Fruit fly (Drosophila melanogaster) S2 (cell line): Measurements from ENCODE around the gene bsh.

Source experiments
- CG8478 ChIP-seq: fragments of >200 bp; optimal IDR thresholded peaks from 2 replicates; lab custom pipeline; 2018
- CTCF ChIP-seq, 2 experiments: fragments of >200 bp; optimal IDR thresholded peaks; 2 replicates each; lab custom pipeline; 2018

The bsh gene

DNA sequence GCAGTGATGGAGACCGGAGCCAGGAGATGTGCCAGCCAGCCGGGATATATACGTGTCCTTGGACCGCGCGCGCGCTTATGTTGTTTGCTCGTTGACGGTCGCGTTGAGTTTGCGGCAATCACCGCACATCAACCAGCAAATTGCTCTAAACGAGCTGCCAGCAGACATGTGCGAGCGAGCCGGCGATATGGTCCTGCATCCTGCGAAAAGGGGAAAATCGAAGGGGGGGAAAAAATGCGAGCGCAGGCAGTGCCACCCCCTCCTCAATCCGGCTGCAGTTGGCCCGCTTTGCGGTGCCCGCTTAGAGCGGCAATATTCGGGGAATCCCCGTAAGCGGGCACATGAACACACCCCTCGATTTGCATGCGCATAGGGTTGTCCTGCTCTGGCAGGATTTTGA lies at the start of gene bsh:
TSS of gene bsh (minus strand) at position 101 of the 400 bp plus-strand sequence.
- no peak for TF ChIP-seq CG8478 (lab: Kevin White, UChicago)
- no peak for TF ChIP-seq CTCF (optimal IDR thresholded peaks at IDR 0.05; lab: Kevin White, UChicago)

DNA sequence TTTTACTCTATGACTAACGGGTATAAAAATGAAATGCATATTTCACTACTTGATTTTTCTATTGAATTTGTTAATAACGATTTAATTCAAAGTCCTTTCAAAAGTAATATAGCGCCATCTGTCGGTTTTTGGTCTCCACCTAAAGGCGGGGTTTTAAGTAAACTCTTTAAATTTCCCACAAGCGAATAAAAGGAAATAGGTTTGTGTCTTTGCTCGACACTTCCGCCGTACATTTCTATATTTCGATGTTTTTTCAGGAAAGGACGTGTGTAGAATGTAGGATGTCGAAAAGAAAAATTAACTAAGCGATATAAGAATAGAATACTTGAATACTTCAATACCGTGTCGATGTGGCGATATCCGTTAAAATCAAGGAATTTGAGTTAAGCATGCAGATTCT lies 48.3 kb upstream of the bsh start:
- TF ChIP-seq CG8478 (lab: Kevin White, UChicago) (no peak), CTCF (optimal IDR thresholded peaks at IDR 0.05; lab: Kevin White, UChicago) (peak; percentile 92 to 94)

DNA sequence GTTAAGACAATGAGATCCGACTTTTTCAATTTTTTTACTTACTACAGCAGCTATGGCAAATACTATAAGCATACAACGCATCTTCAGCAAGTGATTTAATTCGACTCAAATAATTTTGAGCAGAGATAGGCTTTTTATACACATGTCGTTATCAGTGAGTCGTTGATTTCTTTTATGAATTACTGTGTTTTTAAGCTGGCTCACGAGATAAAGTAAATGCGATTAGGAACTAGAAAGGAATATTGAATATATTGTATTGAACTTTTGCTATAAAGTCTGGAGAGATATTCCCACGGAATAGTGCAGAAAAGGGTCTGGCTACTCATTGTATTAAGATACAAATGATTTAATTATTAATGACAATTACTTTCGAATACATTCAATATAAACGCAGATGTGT lies 45.6 kb upstream of the bsh start, which contains the start of gene CG13962:
TSS of gene CG13962 (minus strand) at position 101 of the 400 bp plus-strand sequence.
- no peak for TF ChIP-seq CTCF (optimal IDR thresholded peaks at IDR 0.05; lab: Kevin White, UChicago)
- no peak for TF ChIP-seq CG8478 (lab: Kevin White, UChicago)

DNA sequence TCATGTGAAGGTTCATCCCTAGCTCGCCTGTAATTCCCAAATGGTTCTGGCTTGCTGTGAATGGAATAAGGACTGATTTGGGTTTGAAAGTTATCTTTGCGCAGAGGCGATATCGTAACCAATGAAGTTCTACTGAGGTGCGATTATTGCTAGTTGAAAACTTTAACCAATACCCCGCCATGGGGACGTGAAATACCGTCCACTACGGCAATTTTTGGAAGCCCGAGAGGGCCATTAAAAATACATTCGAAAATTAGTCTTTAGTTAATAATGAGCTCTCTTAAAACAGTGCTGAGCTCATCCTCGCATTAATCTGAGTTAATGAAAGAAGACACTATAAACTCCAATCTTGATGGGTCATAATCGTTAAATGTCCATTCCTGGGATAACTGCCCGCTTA lies 41.8 kb upstream of the bsh start:
- TF ChIP-seq CG8478 (lab: Kevin White, UChicago) (no peak), CTCF (optimal IDR thresholded peaks at IDR 0.05; lab: Kevin White, UChicago) (no peak)

DNA sequence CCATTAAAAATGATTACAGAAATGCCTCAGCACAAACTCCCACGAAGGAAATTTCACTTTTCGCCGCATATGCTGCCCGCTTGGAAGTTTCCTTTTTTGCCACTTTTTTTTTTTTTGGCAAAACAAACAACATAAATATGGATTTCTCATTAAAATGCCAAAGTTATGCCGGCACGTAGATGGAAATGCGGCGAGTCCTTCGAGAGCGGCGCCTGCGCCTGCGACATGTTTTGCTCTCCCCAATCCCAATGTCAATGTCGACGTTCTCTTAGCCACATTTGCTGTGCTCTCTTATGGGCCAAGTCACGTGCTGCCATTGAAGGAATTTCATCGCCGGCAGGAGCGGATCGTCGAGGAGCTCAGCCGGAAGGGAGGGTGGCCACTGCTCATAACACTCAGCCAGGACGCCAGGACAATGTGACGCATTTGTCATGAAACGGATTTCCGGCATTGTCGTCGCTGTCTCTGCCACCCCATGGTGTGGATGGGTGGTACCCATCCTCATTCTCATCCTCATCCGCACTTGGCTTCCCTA lies 40.7 kb upstream of the bsh start:
- TF ChIP-seq CG8478 (lab: Kevin White, UChicago) (no peak), CTCF (optimal IDR thresholded peaks at IDR 0.05; lab: Kevin White, UChicago) (no peak)

DNA sequence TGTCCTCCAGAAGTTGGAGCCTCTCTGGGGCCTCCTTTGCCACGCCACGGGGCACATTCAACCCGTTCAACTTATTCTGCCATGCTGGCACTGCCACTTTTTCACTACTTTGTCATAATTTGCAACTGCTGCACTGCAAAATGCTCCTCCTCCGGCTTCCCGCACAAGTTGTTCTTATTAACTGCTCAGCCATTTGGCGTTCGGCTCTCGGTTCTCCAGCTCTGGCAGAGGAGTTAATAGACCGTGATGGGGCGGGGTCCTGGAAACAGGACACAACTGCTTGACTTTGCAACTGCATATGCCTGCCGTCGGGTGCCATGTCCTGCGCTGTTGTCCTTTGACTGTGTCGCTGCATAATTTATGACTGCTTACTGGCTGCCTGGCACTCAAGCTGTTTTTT lies 36.1 kb upstream of the bsh start:
- no peak for TF ChIP-seq CTCF (optimal IDR thresholded peaks at IDR 0.05; lab: Kevin White, UChicago)
- TF ChIP-seq CG8478 (lab: Kevin White, UChicago), result no peak

DNA sequence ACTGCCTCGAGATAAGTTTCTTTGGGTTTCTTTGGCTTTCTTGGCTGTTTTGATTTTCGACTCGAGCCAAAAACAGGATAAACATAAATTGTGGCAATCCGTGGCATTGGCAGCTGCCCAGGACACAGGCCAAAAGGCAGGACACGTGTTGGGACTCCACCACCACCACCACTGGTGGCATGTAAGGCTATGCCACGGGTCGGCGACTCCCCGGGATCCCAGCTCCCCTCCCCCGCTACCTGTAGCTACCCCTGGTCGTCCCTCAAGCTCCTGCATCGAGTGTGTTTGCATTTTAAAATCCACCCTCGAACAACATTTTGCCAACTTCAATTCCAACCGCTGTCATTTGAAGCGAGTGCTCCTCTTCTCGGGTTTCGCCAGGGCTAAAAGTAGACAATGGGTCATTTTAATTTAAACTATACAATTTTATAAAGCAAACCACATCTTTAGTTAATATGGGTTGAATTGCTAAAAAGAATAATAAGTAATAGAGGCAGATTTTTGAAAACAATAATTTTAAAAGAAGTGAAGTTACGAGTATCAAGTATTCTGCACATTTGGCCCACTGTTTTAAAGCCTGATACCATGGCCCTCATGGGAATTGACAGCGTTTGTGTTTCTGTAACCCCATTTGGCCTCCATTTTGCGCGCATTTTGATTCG lies 33.2 kb upstream of the bsh start:
- TF ChIP-seq CTCF (optimal IDR thresholded peaks at IDR 0.05; lab: Kevin White, UChicago), result no peak
- TF ChIP-seq CG8478 (lab: Kevin White, UChicago), result no peak

DNA sequence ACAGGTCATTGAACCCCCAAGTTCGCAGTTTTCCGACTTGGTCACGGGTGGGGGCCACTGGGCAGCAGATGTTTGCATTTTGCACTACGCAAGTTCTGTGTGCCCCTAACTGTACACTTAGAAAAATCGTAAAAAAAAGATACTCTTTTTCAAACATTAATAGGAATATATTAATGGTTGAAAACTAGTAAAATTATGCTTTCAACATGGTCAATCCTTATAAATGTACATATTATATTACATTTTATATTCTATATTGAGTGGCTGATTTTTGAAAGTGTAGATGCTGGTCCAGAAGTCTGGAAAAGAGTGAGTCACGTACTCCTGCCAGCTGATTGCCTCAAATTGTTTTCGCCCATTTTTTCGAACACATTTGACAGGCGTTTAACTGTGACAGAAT lies 31.8 kb upstream of the bsh start:
- TF ChIP-seq CG8478 (lab: Kevin White, UChicago) (no peak), CTCF (optimal IDR thresholded peaks at IDR 0.05; lab: Kevin White, UChicago) (no peak)

DNA sequence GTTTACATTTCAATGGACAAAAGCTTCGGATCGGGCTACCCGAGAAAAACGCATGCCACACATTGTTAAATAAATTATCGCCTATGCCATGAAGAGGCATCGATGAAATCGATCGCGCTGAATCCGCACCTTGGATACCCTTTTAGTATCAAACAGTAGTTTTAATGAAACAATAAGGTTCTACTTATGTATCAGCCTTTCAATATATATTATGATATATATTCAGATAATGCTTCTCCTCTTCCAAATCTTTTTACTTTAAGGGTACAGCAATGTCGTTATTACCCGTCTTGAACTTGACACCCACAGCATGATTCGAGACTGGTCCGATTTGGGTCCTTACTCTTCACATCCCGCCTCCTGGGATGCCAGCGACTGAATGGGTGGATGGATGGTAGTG lies 31.1 kb upstream of the bsh start:
- TF ChIP-seq CG8478 (lab: Kevin White, UChicago), result no peak

DNA sequence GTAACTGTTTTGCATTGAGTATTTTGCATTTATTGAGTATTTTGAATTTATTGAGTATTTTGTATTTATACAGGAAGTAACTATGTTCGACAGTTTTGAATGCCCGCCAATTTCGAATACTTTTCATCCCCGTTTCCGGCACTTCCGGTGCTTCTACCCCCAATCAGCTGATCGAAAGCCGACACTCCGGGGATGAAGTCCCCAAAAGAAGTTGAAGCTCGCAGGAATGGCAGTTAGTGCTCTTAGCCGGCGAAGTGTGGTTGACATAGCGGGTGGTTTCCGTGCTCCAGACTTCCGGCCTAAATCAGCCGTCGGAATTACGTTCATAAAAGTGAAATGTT lies 27.2 kb upstream of the bsh start, which contains the start of gene sick:
TSS of gene sick (plus strand) at position 255 of the 341 bp plus-strand sequence.
- TF ChIP-seq CTCF (optimal IDR thresholded peaks at IDR 0.05; lab: Kevin White, UChicago) (no peak), CG8478 (lab: Kevin White, UChicago) (no peak)

DNA sequence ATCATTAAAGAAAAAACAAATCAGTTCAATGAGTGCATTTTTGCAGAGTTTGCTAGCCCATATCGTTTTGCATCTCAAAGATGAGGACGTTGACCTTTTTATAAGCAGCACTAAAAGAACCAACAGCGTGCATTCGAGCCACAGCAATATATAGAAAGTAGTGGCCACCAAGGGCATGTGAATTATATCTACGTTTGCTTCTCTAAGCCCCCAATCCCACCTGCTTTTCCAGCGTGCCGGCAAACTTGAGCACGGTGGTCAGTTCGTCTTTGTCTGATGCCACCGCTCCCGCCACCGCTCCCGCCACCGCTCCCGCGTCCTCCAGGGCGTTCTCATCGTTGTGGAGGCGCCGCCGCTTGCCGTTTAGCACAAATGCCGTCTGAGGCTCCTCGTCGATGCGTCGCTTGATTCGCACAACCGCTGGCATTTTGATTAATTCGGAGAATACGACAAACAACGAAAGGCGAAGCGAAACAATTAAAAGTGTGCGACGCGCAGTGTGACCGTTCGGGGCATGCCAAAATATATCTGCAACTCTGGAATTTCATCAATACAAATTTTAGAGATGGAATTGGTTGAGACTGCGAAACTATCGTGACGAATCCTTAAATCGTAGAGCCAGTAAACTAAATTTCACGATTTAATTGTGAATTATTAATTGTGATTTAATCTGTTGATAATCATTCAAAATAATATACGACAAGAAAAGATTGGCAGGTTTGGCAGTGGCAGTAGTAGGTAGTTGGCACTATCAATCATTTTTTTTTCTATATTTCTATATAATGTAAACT lies 26.6 kb upstream of the bsh start:
- TF ChIP-seq CG8478 (lab: Kevin White, UChicago) (no peak), CTCF (optimal IDR thresholded peaks at IDR 0.05; lab: Kevin White, UChicago) (peak in 1 of 2 experiments; percentile 27)

DNA sequence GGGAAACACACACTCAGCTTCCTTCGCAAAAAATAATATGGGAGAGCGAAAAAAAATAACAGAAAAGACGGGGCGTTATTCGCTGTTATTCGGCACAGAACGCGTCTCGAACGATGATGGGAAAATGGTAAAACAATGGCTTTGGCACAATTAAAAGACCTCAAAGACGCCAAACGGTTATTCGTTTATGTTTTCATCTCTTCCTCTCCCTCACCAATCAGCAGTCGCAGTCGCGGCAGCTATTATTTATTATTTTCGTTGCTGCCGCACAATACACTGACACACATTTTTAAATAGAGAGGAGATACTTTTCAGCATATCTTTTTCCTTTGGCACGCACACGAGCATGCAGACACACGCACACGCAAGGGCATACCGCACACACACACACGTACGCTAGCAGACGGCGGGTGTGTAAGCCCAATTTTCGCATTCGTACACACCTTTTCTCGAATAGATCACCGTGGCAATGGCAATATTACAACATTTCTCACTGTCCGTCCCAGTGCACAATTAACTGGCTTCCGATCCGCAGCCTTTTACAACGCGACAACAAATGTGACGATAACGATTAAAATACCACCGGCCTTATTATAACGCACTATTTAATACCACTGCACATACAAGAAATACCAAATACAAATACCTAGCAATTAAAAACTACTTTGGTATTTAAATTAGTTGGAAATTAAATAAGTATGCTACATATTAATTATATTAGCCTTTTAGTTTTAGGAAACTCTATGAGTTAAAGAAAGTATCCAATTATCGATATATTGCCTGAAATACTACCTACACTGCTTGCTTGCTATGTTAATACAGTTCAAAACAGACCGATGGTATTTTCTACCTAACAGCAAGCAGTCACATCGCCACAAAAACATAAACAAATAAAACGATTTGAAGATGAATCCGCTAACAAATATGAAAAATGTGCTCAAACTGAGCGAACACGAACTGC lies 22.7 kb upstream of the bsh start, which contains the start of the genes CdGAPr and CG10466:
TSS of gene CdGAPr (minus strand) at position 562 of the 961 bp plus-strand sequence.
TSS of gene CG10466 (plus strand) at position 784 of the 961 bp plus-strand sequence.
- TF ChIP-seq CG8478 (lab: Kevin White, UChicago), result no peak
- no peak for TF ChIP-seq CTCF (optimal IDR thresholded peaks at IDR 0.05; lab: Kevin White, UChicago)

DNA sequence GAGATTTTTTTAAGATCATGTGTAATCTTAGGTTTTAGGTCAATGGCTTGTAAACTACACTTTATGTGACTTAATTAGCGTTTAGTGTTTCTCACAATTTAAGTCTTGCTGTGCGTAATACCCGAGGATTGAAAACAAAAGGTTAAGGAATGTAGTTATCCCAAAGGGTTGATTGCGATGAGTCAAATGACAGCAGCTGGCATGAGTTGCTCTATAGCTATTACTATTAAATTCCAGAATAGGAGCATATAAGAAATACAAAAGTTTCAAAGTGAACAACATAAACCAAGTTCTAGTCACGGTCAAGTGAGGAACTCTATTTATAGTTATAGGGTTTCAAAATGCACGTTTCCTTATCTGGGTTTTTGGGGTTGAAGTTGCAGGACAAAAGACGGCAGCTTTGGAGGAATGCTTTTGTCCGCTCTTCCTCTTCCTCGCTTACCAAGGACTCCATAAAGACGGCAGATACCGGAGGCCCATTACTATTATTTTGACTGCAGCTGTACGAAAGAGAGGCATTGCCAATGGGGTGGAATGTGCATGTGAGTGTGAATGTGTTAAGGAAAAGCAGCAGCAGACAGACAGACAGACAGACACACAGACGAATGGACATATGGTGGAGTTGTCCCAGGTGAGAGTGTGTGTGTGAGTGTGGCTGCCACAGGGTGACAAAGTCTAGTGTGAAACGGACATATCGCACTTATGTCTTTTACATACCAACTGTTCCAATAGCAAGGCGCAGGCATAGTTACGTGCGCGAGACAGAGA lies 21.9 kb upstream of the bsh start:
- TF ChIP-seq CG8478 (lab: Kevin White, UChicago) (no peak), CTCF (optimal IDR thresholded peaks at IDR 0.05; lab: Kevin White, UChicago) (no peak)
